Fruit fly (Drosophila melanogaster) whole organism, adult: ENCODE results near the gene CG5388.
"Not testable (repeated sequence)": the region's sequence is repeated elsewhere in the genome, so short reads cannot be mapped to it uniquely, and the experiment has no call there.

ENCODE experiments used
- CG11617 ChIP-seq: fragments of 200-800 bp; sonication (Bioruptor generic); optimal IDR thresholded peaks from 2 replicates; lab custom pipeline; 2017; ENCODE audit warnings: mild to moderate bottlenecking, missing biosample characterization, missing genetic modification reagents, missing genetic modification characterization
- CG12768 ChIP-seq: fragments of 200-800 bp; sonication (Bioruptor generic); optimal IDR thresholded peaks from 2 replicates; lab custom pipeline; 2017; ENCODE audit warnings: missing biosample characterization, missing genetic modification characterization, mild to moderate bottlenecking, moderate library complexity, missing genetic modification reagents
- CG14711 ChIP-seq: fragments of 200-800 bp; sonication (Bioruptor generic); optimal IDR thresholded peaks from 2 replicates; lab custom pipeline; 2018; ENCODE audit warnings: missing biosample characterization, mild to moderate bottlenecking, missing genetic modification characterization, moderate library complexity
- CG1620 ChIP-seq: fragments of 200-800 bp; sonication (Bioruptor generic); optimal IDR thresholded peaks from 2 replicates; lab custom pipeline; 2016; ENCODE audit warnings: missing biosample characterization, missing genetic modification characterization
- CG33017 ChIP-seq: fragments of 200-800 bp; sonication (Bioruptor generic); optimal IDR thresholded peaks from 2 replicates; lab custom pipeline; 2018; ENCODE audit warnings: missing biosample characterization, mild to moderate bottlenecking, missing genetic modification characterization, moderate library complexity
- CG5204 ChIP-seq: fragments of 200-800 bp; sonication (Bioruptor generic); optimal IDR thresholded peaks from 2 replicates; lab custom pipeline; 2016; ENCODE audit warnings: missing biosample characterization, missing genetic modification characterization
- CG7045 ChIP-seq: fragments of 200-800 bp; sonication (Bioruptor generic); optimal IDR thresholded peaks from 2 replicates; lab custom pipeline; 2017; ENCODE audit warnings: missing biosample characterization, mild to moderate bottlenecking, missing genetic modification characterization
- CG7101 ChIP-seq: fragments of 200-800 bp; sonication (Bioruptor generic); optimal IDR thresholded peaks from 2 replicates; lab custom pipeline; 2018; ENCODE audit warnings: missing biosample characterization, mild to moderate bottlenecking, missing genetic modification characterization, moderate library complexity
- Clk ChIP-seq: fragments of 200-800 bp; sonication (Bioruptor generic); optimal IDR thresholded peaks from 2 replicates; lab custom pipeline; 2017; ENCODE audit warnings: missing biosample characterization, missing genetic modification characterization
- Crg-1 ChIP-seq: fragments of 200-800 bp; sonication (Bioruptor generic); optimal IDR thresholded peaks from 2 replicates; lab custom pipeline; 2016; ENCODE audit warnings: missing biosample characterization, missing genetic modification characterization
- Hr96 ChIP-seq: fragments of 200-800 bp; sonication (Bioruptor generic); optimal IDR thresholded peaks from 2 replicates; lab custom pipeline; 2016; ENCODE audit warnings: missing biosample characterization, missing genetic modification characterization
- Mnt ChIP-seq: fragments of 200-800 bp; sonication (Bioruptor generic); optimal IDR thresholded peaks from 2 replicates; lab custom pipeline; 2016; ENCODE audit warnings: missing biosample characterization, mild to moderate bottlenecking, missing genetic modification characterization
- bab1 ChIP-seq: fragments of 200-800 bp; sonication (Bioruptor generic); optimal IDR thresholded peaks from 3 replicates; lab custom pipeline; 2019; ENCODE audit warnings: missing biosample characterization, mild to moderate bottlenecking, missing genetic modification characterization, moderate library complexity
- cic ChIP-seq: fragments of 200-800 bp; sonication (Bioruptor generic); optimal IDR thresholded peaks from 2 replicates; lab custom pipeline; 2017; ENCODE audit warnings: missing biosample characterization, mild to moderate bottlenecking, missing genetic modification characterization, moderate library complexity
- cnc ChIP-seq, 2 experiments: fragments of >200 bp; optimal IDR thresholded peaks; 2 replicates each; lab custom pipeline; 2017
- kay ChIP-seq: fragments of 200-800 bp; sonication (Bioruptor generic); peaks from one replicate; lab custom pipeline; 2016; ENCODE audit warnings: missing biosample characterization, missing genetic modification characterization, borderline replicate concordance
- ovo ChIP-seq: fragments of 200-800 bp; sonication (Bioruptor generic); optimal IDR thresholded peaks from 2 replicates; lab custom pipeline; 2016; ENCODE audit warnings: missing biosample characterization, missing genetic modification characterization
- pad ChIP-seq: fragments of 200-800 bp; sonication (Bioruptor generic); optimal IDR thresholded peaks from 3 replicates; lab custom pipeline; 2017; ENCODE audit warnings: missing biosample characterization, missing genetic modification characterization, mild to moderate bottlenecking, moderate library complexity, missing genetic modification reagents
- tj ChIP-seq: fragments of 200-800 bp; sonication (Bioruptor generic); optimal IDR thresholded peaks from 3 replicates; lab custom pipeline; 2017; ENCODE audit warnings: missing biosample characterization, mild to moderate bottlenecking, missing genetic modification characterization, moderate library complexity

Gene CG5388

DNA sequence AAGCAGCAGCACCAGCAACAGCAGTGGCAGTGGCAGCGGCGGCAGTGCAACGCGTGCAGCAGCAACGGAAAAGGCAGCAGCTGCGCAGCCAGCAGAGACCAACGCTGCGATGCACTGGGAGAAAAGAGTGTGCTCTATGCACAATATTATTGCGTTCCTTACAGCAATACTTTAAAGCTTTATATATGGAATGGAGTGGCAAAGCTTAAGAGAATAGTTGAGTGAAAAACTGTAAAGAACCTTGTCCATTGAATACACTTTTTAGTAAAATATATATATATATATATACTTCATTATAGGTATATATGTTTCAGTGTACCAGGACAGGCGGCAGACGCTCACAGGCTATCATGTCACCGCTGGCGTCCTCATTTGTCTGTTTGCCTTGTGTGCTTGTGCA is 15.4 kb downstream of the CG5388 start:
- TF ChIP-seq bab1 (GFP tag; lab: Kevin White, UChicago), result no peak
- no peak for TF ChIP-seq tj (GFP tag; lab: Kevin White, UChicago)
- no peak for TF ChIP-seq CG33017
- no peak for TF ChIP-seq CG7101 (tag; lab: Kevin White, UChicago)
- TF ChIP-seq cnc (optimal IDR thresholded peaks at IDR 0.05; lab: Kevin White, UChicago), result no peak
- no peak for TF ChIP-seq Mnt
- no peak for TF ChIP-seq CG1620
- TF ChIP-seq CG5204 (GFP tag; lab: Kevin White, UChicago), result no peak
- no peak for TF ChIP-seq kay (GFP tag; lab: Kevin White, UChicago)
- TF ChIP-seq pad, result no peak
- TF ChIP-seq Clk (GFP tag; lab: Kevin White, UChicago), result no peak
- no peak for TF ChIP-seq CG11617 (GFP tag; lab: Kevin White, UChicago)
- TF ChIP-seq CG7045 (GFP tag; lab: Kevin White, UChicago), result no peak

DNA sequence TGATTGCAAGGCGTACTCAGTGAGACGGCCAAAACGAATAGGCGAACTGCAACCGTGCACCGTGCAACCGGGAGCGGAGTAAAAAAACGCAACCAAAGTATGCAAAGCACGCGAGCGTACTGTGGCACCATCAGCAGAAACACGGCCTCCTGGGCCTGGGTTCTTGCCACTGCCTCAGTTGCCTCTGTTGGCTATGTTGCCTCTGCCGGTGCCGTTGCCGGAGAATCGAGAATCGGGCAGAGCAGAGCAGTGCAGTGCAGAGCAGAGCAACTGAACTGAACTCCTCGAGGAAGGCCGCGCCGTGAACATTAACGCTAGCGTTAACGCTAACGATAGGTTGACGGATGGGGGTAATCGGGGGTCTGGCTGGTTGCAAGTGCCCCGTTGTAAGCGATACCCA is 16.1 kb downstream of the CG5388 start, which contains the start of gene CG34377:
Gene CG34377 (minus strand): TSS at position 101 of the 400 bp plus-strand sequence.
- no peak for TF ChIP-seq CG33017
- no peak for TF ChIP-seq pad
- no peak for TF ChIP-seq CG12768
- no peak for TF ChIP-seq kay (GFP tag; lab: Kevin White, UChicago)
- TF ChIP-seq ovo, result no peak
- no peak for TF ChIP-seq CG14711 (tag; lab: Kevin White, UChicago)
- TF ChIP-seq CG7101 (tag; lab: Kevin White, UChicago), result no peak
- TF ChIP-seq CG7045 (GFP tag; lab: Kevin White, UChicago), result no peak
- no peak for TF ChIP-seq Hr96 (GFP tag; lab: Kevin White, UChicago)
- no peak for TF ChIP-seq CG1620
- TF ChIP-seq Clk (GFP tag; lab: Kevin White, UChicago), result no peak
- TF ChIP-seq tj (GFP tag; lab: Kevin White, UChicago), result no peak
- no peak for TF ChIP-seq Crg-1 (GFP tag; lab: Kevin White, UChicago)
- no peak for TF ChIP-seq cnc (optimal IDR thresholded peaks at IDR 0.05; lab: Kevin White, UChicago)
- TF ChIP-seq cic, result no peak

DNA sequence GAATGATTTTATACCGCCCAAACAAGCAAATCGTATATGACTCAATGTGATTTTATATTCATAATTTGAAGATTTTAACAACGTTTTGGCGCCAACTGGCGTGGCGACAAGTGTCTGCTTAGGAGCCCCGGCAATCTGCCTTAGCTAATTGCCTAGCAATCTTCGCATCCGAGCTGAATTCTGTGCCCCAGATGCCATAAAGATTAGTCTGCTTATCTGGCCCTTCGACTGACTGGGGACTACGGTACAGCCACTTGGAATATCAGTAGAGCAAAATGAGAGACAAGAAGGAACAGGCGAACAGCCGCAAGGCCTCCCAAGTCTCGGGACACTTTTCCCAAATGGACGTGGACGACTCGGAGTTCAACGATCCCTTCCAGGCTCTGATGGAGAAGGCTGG is 40.0 kb downstream of the CG5388 start:
- TF ChIP-seq bab1 (GFP tag; lab: Kevin White, UChicago), result no peak
- TF ChIP-seq tj (GFP tag; lab: Kevin White, UChicago), result no peak
- no peak for TF ChIP-seq ovo
- no peak for TF ChIP-seq Crg-1 (GFP tag; lab: Kevin White, UChicago)
- TF ChIP-seq CG1620, result no peak
- TF ChIP-seq CG14711 (tag; lab: Kevin White, UChicago), result no peak

DNA sequence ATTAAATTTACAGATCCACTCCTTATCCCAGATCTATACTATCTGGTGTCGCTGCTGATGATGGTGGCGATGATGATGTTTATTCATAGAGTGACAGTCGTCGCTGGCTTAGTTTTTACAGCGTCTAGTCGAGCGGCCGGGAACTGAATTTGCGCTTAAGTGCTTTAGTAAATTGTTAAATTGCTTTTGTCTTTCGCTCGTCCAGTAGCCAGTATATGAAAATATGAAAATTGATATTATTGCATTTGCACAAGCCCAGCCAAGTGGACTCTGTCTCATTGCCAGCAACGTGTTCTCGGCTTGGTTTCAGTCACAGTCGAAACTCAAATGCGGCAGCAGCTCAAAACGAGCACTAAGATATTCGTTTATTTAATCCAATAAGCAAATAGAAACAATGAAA is 41.6 kb downstream of the CG5388 start, which contains the start of gene CG7084:
Gene CG7084 (plus strand): TSS at position 301 of the 400 bp plus-strand sequence.
- TF ChIP-seq CG5204 (GFP tag; lab: Kevin White, UChicago); CG11617 (GFP tag; lab: Kevin White, UChicago); pad: not testable (repeated sequence)

DNA sequence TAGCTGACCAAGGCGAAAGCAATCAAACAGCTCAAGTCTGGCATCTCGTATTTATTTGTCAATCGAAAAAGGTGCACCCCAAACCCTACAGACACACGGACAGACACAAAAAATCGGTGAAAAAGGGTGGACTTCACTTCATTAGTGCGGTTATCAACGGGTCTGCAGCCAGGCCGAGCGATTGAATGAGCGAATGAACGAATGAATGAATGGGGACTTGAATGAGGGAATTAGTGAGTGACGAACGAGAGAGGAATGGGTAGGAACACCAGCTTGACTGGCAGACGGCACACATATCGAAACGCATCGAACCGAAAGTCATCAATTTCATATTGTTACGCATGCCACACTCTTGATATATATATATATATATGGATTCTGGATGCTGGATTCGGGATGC is 51.8 kb downstream of the CG5388 start:
- no peak for TF ChIP-seq Hr96 (GFP tag; lab: Kevin White, UChicago)
- no peak for TF ChIP-seq kay (GFP tag; lab: Kevin White, UChicago)
- no peak for TF ChIP-seq bab1 (GFP tag; lab: Kevin White, UChicago)
- no peak for TF ChIP-seq CG1620

DNA sequence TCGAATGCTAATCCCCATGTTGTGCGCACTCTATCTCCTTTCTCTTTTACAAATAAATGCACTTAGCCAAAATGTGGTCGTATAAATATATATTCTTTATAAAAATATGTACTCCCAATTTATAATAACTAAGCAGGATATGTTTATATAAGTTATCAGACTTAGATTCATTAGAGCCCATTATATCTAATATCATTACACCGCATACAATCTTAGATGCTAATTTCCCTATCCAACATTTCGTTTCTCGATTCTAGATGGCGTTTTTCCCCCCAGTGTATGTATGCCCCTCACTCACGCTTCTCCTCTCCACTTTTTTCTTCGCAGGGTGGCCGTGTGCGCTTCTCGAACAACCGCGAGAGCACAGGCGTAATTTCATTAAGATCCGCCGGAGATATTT is 52.6 kb downstream of the CG5388 start:
- no peak for TF ChIP-seq kay (GFP tag; lab: Kevin White, UChicago)
- no peak for TF ChIP-seq CG33017
- no peak for TF ChIP-seq Hr96 (GFP tag; lab: Kevin White, UChicago)
- no peak for TF ChIP-seq Crg-1 (GFP tag; lab: Kevin White, UChicago)
